Fruit fly (Drosophila melanogaster) whole organism, prepupa: ENCODE results near the gene sip2.

Source experiments
- Blimp-1 ChIP-seq: fragments of 200-800 bp; sonication (Bioruptor generic); optimal IDR thresholded peaks from 3 replicates; lab custom pipeline; 2017; ENCODE audit warnings: missing biosample characterization, missing genetic modification characterization, mild to moderate bottlenecking, moderate library complexity, missing genetic modification reagents
- CG10631 ChIP-seq: fragments of 200-800 bp; sonication (Bioruptor generic); optimal IDR thresholded peaks from 2 replicates; lab custom pipeline; 2016; ENCODE audit warnings: missing biosample characterization, missing genetic modification characterization
- CG11762 ChIP-seq: fragments of 200-800 bp; sonication (Bioruptor generic); optimal IDR thresholded peaks from 3 replicates; lab custom pipeline; 2016; ENCODE audit warnings: missing biosample characterization, missing genetic modification characterization; ENCODE audit not compliant: insufficient read depth
- CG11902 ChIP-seq: fragments of 200-800 bp; sonication (Bioruptor generic); optimal IDR thresholded peaks from 3 replicates; lab custom pipeline; 2016; ENCODE audit warnings: missing biosample characterization, missing genetic modification characterization
- CG15336 ChIP-seq: fragments of 200-800 bp; sonication (Bioruptor generic); IDR thresholded peaks from 2 replicates; pipeline ENCODE4 v1.3.6; 2022; ENCODE audit warnings: missing biosample characterization, missing genetic modification characterization
- CG16779 ChIP-seq: fragments of 200-800 bp; sonication (Bioruptor generic); optimal IDR thresholded peaks from 3 replicates; lab custom pipeline; 2017; ENCODE audit warnings: missing biosample characterization, mild to moderate bottlenecking, missing genetic modification characterization
- CG3032 ChIP-seq: fragments of 200-800 bp; optimal IDR thresholded peaks from 2 replicates; lab custom pipeline; 2019; ENCODE audit warnings: missing biosample characterization, mild to moderate bottlenecking, missing genetic modification characterization, moderate library complexity
- CG31627 ChIP-seq: fragments of 200-800 bp; sonication (Bioruptor generic); optimal IDR thresholded peaks from 3 replicates; lab custom pipeline; 2016; ENCODE audit warnings: missing biosample characterization, missing genetic modification characterization
- CG32006 ChIP-seq: fragments of 200-800 bp; sonication (Bioruptor generic); optimal IDR thresholded peaks from 3 replicates; lab custom pipeline; 2017; ENCODE audit warnings: missing biosample characterization, mild to moderate bottlenecking, missing genetic modification characterization
- CG34406 ChIP-seq: fragments of 200-800 bp; sonication (Bioruptor generic); optimal IDR thresholded peaks from 3 replicates; lab custom pipeline; 2016; ENCODE audit warnings: missing biosample characterization, missing genetic modification characterization
- CG6163 ChIP-seq: fragments of 200-800 bp; sonication (Bioruptor generic); IDR thresholded peaks from 3 replicates; pipeline ENCODE4 v1.3.6; 2022; ENCODE audit warnings: missing biosample characterization, missing genetic modification characterization
- CG6276 ChIP-seq: fragments of 200-800 bp; sonication (Bioruptor generic); optimal IDR thresholded peaks from 2 replicates; lab custom pipeline; 2017; ENCODE audit warnings: missing biosample characterization, mild to moderate bottlenecking, missing genetic modification characterization
- CG6808 ChIP-seq: fragments of 200-800 bp; sonication (Bioruptor generic); optimal IDR thresholded peaks from 3 replicates; lab custom pipeline; 2017; ENCODE audit warnings: missing biosample characterization, missing genetic modification characterization, mild to moderate bottlenecking, moderate library complexity, missing genetic modification reagents
- CG8119 ChIP-seq: fragments of 200-800 bp; sonication (Bioruptor generic); IDR thresholded peaks from 3 replicates; pipeline ENCODE4 v1.3.6; 2022; ENCODE audit warnings: missing biosample characterization, missing genetic modification characterization
- CG8319 ChIP-seq: fragments of 200-800 bp; sonication (Bioruptor generic); optimal IDR thresholded peaks from 3 replicates; lab custom pipeline; 2016; ENCODE audit warnings: missing biosample characterization, missing genetic modification characterization
- CG8632 ChIP-seq: fragments of 200-800 bp; sonication (Bioruptor generic); optimal IDR thresholded peaks from 3 replicates; lab custom pipeline; 2016; ENCODE audit warnings: missing biosample characterization, missing genetic modification characterization
- CG9139 ChIP-seq: fragments of 200-800 bp; sonication (Bioruptor generic); optimal IDR thresholded peaks from 3 replicates; lab custom pipeline; 2017; ENCODE audit warnings: missing biosample characterization, mild to moderate bottlenecking, missing genetic modification characterization
- Eip75B ChIP-seq: fragments of 200-800 bp; sonication (Bioruptor generic); optimal IDR thresholded peaks from 3 replicates; lab custom pipeline; 2016; ENCODE audit warnings: missing biosample characterization, missing genetic modification characterization
- Eip78C ChIP-seq: fragments of 200-800 bp; sonication (Bioruptor generic); peaks from one replicate; lab custom pipeline; 2016; ENCODE audit warnings: missing biosample characterization, missing genetic modification characterization
- Ets21C ChIP-seq: fragments of 200-800 bp; sonication (Bioruptor generic); optimal IDR thresholded peaks from 3 replicates; lab custom pipeline; 2016; ENCODE audit warnings: missing biosample characterization, missing genetic modification characterization
- Ets96B ChIP-seq: fragments of 200-800 bp; optimal IDR thresholded peaks from 2 replicates; lab custom pipeline; 2019; ENCODE audit warnings: missing biosample characterization, mild to moderate bottlenecking, missing genetic modification characterization, moderate library complexity
- Hr39 ChIP-seq: fragments of 200-800 bp; sonication (Bioruptor generic); optimal IDR thresholded peaks from 2 replicates; lab custom pipeline; 2016; ENCODE audit warnings: missing biosample characterization, missing genetic modification characterization
- Hr4 ChIP-seq: fragments of 200-800 bp; sonication (Bioruptor generic); optimal IDR thresholded peaks from 3 replicates; lab custom pipeline; 2016; ENCODE audit warnings: missing biosample characterization, missing genetic modification characterization
- Lpt ChIP-seq: fragments of 200-800 bp; sonication (Bioruptor generic); optimal IDR thresholded peaks from 3 replicates; lab custom pipeline; 2016; ENCODE audit warnings: missing biosample characterization, missing genetic modification characterization
- Met ChIP-seq: fragments of 200-800 bp; sonication (Bioruptor generic); optimal IDR thresholded peaks from 3 replicates; lab custom pipeline; 2016; ENCODE audit warnings: missing biosample characterization, missing genetic modification characterization
- Smox ChIP-seq: fragments of 200-800 bp; sonication (Bioruptor generic); optimal IDR thresholded peaks from 3 replicates; lab custom pipeline; 2016; ENCODE audit warnings: missing biosample characterization, missing genetic modification characterization
- Sox14 ChIP-seq: fragments of 200-800 bp; sonication (Bioruptor generic); optimal IDR thresholded peaks from 3 replicates; lab custom pipeline; 2016; ENCODE audit warnings: missing biosample characterization, missing genetic modification characterization
- achi ChIP-seq: fragments of 200-800 bp; sonication (Bioruptor generic); optimal IDR thresholded peaks from 3 replicates; lab custom pipeline; 2016; ENCODE audit warnings: missing biosample characterization, missing genetic modification characterization
- dac ChIP-seq: fragments of 200-800 bp; sonication (Bioruptor generic); optimal IDR thresholded peaks from 2 replicates; lab custom pipeline; 2017; ENCODE audit warnings: missing biosample characterization, mild to moderate bottlenecking, missing genetic modification characterization
- esn ChIP-seq: fragments of 200-800 bp; sonication (Bioruptor generic); optimal IDR thresholded peaks from 2 replicates; lab custom pipeline; 2016; ENCODE audit warnings: missing biosample characterization, mild to moderate bottlenecking, missing genetic modification characterization, moderate library complexity
- fkh ChIP-seq: fragments of 200-800 bp; sonication (Bioruptor generic); optimal IDR thresholded peaks from 3 replicates; lab custom pipeline; 2017; ENCODE audit warnings: missing biosample characterization, mild to moderate bottlenecking, missing genetic modification characterization, moderate library complexity
- lz ChIP-seq: fragments of 200-800 bp; sonication (Bioruptor generic); optimal IDR thresholded peaks from 3 replicates; lab custom pipeline; 2016; ENCODE audit warnings: missing biosample characterization, missing genetic modification characterization
- net ChIP-seq: fragments of 200-800 bp; sonication (Bioruptor generic); optimal IDR thresholded peaks from 3 replicates; lab custom pipeline; 2016; ENCODE audit warnings: missing biosample characterization, missing genetic modification characterization
- salr ChIP-seq, 2 experiments: fragments of 200-800 bp; sonication (Bioruptor generic); optimal IDR thresholded peaks; 3 replicates each; lab custom pipeline; 2016 to 2018; ENCODE audit warnings: missing biosample characterization in 2 of 2, missing genetic modification characterization in 2 of 2, mild to moderate bottlenecking in 1 of 2
- spab ChIP-seq: fragments of 200-800 bp; sonication (Bioruptor generic); optimal IDR thresholded peaks from 2 replicates; lab custom pipeline; 2017; ENCODE audit warnings: missing biosample characterization, mild to moderate bottlenecking, missing genetic modification characterization, missing genetic modification reagents
- ss ChIP-seq, 2 experiments: fragments of 200-800 bp; sonication (Bioruptor generic); optimal IDR thresholded peaks; 2 replicates in 1 of 2; 3 replicates in 1 of 2; lab custom pipeline; 2017 to 2018; ENCODE audit warnings: mild to moderate bottlenecking in 2 of 2, missing biosample characterization in 2 of 2, missing genetic modification characterization in 2 of 2, moderate library complexity in 1 of 2
- svp ChIP-seq: fragments of 200-800 bp; sonication (Bioruptor generic); peaks from one replicate; lab custom pipeline; 2016; ENCODE audit warnings: missing biosample characterization, missing genetic modification characterization
- topi ChIP-seq: fragments of 200-800 bp; sonication (Bioruptor generic); optimal IDR thresholded peaks from 3 replicates; lab custom pipeline; 2016; ENCODE audit warnings: missing biosample characterization, missing genetic modification characterization

The sip2 gene

DNA sequence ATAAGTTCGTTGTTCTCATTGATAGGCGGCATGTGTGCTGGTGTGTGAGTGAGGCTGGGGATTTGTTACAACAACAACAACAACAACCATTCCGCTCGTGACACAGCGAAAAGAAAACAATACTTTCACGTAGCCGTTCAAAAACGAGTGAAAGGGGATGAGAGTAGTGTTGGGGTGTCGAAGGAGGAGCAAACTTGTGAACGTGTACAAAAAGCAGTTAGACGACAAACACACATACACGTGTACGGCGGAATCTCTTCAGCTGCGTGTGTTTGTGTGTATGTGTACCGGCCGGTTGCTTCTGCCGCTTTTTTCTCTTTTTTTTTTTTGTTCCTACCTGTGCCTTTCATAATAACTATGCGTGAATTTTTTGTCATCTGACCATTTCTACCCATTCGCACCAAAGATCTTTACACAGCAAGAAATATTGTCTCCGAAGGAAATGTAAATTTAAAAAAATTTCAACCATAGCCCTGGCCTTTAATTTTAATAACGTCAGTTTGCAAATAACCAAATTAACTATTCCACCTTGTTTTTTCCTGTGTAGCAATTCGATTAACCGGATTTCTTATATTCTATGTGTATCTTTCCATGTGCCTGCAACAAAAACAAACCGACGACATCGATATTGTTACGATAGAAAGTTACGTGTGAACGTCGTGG is 41.7 kb downstream of the sip2 start (continued):
- TF ChIP-seq CG8632: peak; percentile 64
- peak; percentile 70 for TF ChIP-seq Lpt (GFP tag; lab: Kevin White, UChicago)
- TF ChIP-seq CG11902 (GFP tag; lab: Kevin White, UChicago): peak; percentile 55
- TF ChIP-seq Smox (GFP tag; lab: Kevin White, UChicago): no peak
- TF ChIP-seq spab (GFP tag; lab: Kevin White, UChicago): no peak
- peak; percentile 84 for TF ChIP-seq Sox14 (GFP tag; lab: Kevin White, UChicago)
- peak; percentile 81 for TF ChIP-seq topi
- TF ChIP-seq ss (GFP tag; optimal IDR thresholded peaks at IDR 0.05; lab: Kevin White, UChicago): peak in 1 of 2 experiments; percentile 58
- peak; percentile 69 for TF ChIP-seq Ets21C (GFP tag; lab: Kevin White, UChicago)
- TF ChIP-seq CG9139 (GFP tag; lab: Kevin White, UChicago): peak; percentile 51
- no peak for TF ChIP-seq net
- no peak for TF ChIP-seq svp (GFP tag; lab: Kevin White, UChicago)
- peak; percentile 75 for TF ChIP-seq Blimp-1 (GFP tag; lab: Kevin White, UChicago)
- TF ChIP-seq CG15336 (GFP tag; lab: Robert Waterston, UW): peak; percentile 92
- no peak; the same call in 2 of the 3 replicates for TF ChIP-seq CG8119
- peak; percentile 68 for TF ChIP-seq CG6808 (GFP tag; lab: Kevin White, UChicago)
- TF ChIP-seq CG16779 (tag; lab: Kevin White, UChicago): no peak
- peak; percentile 84 for TF ChIP-seq achi (GFP tag; lab: Kevin White, UChicago)
- peak; percentile 92 for TF ChIP-seq Hr4 (GFP tag; lab: Kevin White, UChicago)
- no peak for TF ChIP-seq CG32006 (GFP tag; lab: Kevin White, UChicago)
- peak; percentile 71 for TF ChIP-seq CG34406 (GFP tag; lab: Kevin White, UChicago)
- peak; percentile 85 for TF ChIP-seq dac (GFP tag; lab: Kevin White, UChicago)
- peak; percentile 78 for TF ChIP-seq lz (GFP tag; lab: Kevin White, UChicago)
- TF ChIP-seq CG3032 (tag; lab: Kevin White, UChicago): peak; percentile 78
- no peak; the same call in 1 of the 3 replicates for TF ChIP-seq CG6163 (GFP tag; lab: Robert Waterston, UW)
- TF ChIP-seq Ets96B: peak; percentile 83
- peak; percentile 77 for TF ChIP-seq Hr39 (GFP tag; lab: Kevin White, UChicago)

DNA sequence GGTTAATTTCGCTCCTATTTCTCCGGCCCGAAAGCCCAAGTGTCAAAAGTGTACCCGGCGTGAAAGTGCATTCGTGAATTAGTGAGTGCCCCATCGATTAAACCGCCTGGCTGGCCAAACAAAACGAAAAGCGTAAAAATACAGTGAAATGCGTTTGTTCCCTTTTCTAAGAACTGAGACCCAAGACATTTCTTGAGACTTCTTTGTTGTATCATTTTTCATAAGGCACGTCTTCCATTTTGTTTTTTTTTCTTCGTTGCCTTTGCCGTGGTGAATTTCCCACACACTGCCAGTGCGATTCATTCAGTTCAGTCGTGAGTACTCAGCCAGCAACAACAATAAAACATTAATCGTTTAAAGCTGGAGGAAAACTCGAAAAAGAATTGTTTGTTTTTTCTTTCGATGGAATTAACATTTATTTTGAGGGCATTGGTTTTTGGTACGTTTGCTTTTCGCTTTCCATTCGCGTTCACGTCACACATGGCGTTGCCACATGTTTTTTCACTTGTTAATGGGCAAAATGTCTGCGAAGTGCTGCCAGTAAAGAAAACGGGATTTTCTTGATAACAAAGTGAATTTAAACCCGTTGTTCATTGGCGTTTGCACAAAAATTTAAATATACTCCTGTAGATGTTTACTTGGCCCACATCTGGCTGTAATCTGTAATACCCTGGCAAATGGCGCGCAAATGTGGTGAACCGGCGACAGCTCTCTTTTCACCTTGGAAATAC is 42.3 kb downstream of the sip2 start:
- TF ChIP-seq CG6163 (GFP tag; lab: Robert Waterston, UW): peak; percentile 22; the same call in 1 of the 3 replicates
- TF ChIP-seq CG6808 (GFP tag; lab: Kevin White, UChicago): peak; percentile 10
- peak in 1 of 2 experiments; percentile 45 for TF ChIP-seq ss (GFP tag; optimal IDR thresholded peaks at IDR 0.05; lab: Kevin White, UChicago)
- TF ChIP-seq CG15336 (GFP tag; lab: Robert Waterston, UW): no peak
- TF ChIP-seq Met (GFP tag; lab: Kevin White, UChicago): peak; percentile 41
- peak; percentile 69 for TF ChIP-seq Eip78C (GFP tag; lab: Kevin White, UChicago)
- TF ChIP-seq CG31627: no peak
- peak; percentile 21 for TF ChIP-seq CG6276 (GFP tag; lab: Kevin White, UChicago)
- no peak for TF ChIP-seq CG11762 (GFP tag; lab: Kevin White, UChicago)
- TF ChIP-seq CG8319 (GFP tag; lab: Kevin White, UChicago): no peak
- TF ChIP-seq svp (GFP tag; lab: Kevin White, UChicago): peak; percentile 47
- TF ChIP-seq lz (GFP tag; lab: Kevin White, UChicago): peak; percentile 22
- peak; percentile 34 for TF ChIP-seq Sox14 (GFP tag; lab: Kevin White, UChicago)
- peak; percentile 26 for TF ChIP-seq Eip75B
- peak; percentile 28 for TF ChIP-seq fkh (GFP tag; lab: Kevin White, UChicago)
- peak; percentile 4 for TF ChIP-seq CG9139 (GFP tag; lab: Kevin White, UChicago)
- peak in 1 of 2 experiments; percentile 13 for TF ChIP-seq salr (GFP tag; optimal IDR thresholded peaks at IDR 0.05; lab: Kevin White, UChicago)
- no peak for TF ChIP-seq CG10631 (GFP tag; lab: Kevin White, UChicago)
- TF ChIP-seq topi: peak; percentile 5
- no peak for TF ChIP-seq Smox (GFP tag; lab: Kevin White, UChicago)
- peak; percentile 26 for TF ChIP-seq esn (GFP tag; lab: Kevin White, UChicago)
